Fruit fly (Drosophila melanogaster): ENCODE data around the gene CG32473.

CG32473 gene

dm6 chr3R:13305318-13305899 is 3.0 kb downstream of the CG32473 start (continued):
- TF ChIP-seq CG30020 (tag; optimal IDR thresholded peaks at IDR 0.05) (no peak), knrl (GFP tag; IDR thresholded peaks at IDR 0.05; ENCODE audit: partially characterized antibody) (no peak), sima (GFP tag; optimal IDR thresholded peaks at IDR 0.05) (no peak), BEAF-32 (GFP tag; optimal IDR thresholded peaks at IDR 0.05) (no peak), Chrac-16 (GFP tag; optimal IDR thresholded peaks at IDR 0.05) (no peak), pum (GFP tag; optimal IDR thresholded peaks at IDR 0.05) (no peak), CG11723 (GFP tag; optimal IDR thresholded peaks at IDR 0.05) (no peak), NK7.1 (GFP tag; optimal IDR thresholded peaks at IDR 0.05) (no peak), hbn (GFP tag; IDR thresholded peaks at IDR 0.05; ENCODE audit: partially characterized antibody) (no peak), yki (optimal IDR thresholded peaks at IDR 0.05) (no peak), jing (GFP tag; optimal IDR thresholded peaks at IDR 0.05) (no peak), Vsx1 (GFP tag; optimal IDR thresholded peaks at IDR 0.05) (no peak), CG2712 (tag; optimal IDR thresholded peaks at IDR 0.05) (peak; percentile 84), crc (GFP tag; optimal IDR thresholded peaks at IDR 0.05) (no peak), mld (GFP tag; IDR thresholded peaks at IDR 0.05; ENCODE audit: partially characterized antibody) (no peak), CG30431 (GFP tag; optimal IDR thresholded peaks at IDR 0.05) (no peak), ftz-f1 (GFP tag; optimal IDR thresholded peaks at IDR 0.05) (no peak), CG13296 (GFP tag; optimal IDR thresholded peaks at IDR 0.05) (no peak), org-1 (GFP tag; optimal IDR thresholded peaks at IDR 0.05) (peak; percentile 27), corto (GFP tag; optimal IDR thresholded peaks at IDR 0.05) (peak; percentile 17), scrt (GFP tag; optimal IDR thresholded peaks at IDR 0.05) (no peak), Sox100B (GFP tag; optimal IDR thresholded peaks at IDR 0.05) (peak; percentile 70), ci (GFP tag; IDR thresholded peaks at IDR 0.05) (no peak), tup (GFP tag; optimal IDR thresholded peaks at IDR 0.05) (no peak), Fer1 (GFP tag; optimal IDR thresholded peaks at IDR 0.05) (no peak), dati (GFP tag; IDR thresholded peaks at IDR 0.05) (no peak), Meics (GFP tag; optimal IDR thresholded peaks at IDR 0.05) (no peak), CG8089 (GFP tag; optimal IDR thresholded peaks at IDR 0.05) (no peak), CG9215 (GFP tag; IDR thresholded peaks at IDR 0.05) (no peak), Atf3 (GFP tag; optimal IDR thresholded peaks at IDR 0.05) (no peak), Side (GFP tag; optimal IDR thresholded peaks at IDR 0.05) (no peak), CG15011 (GFP tag; optimal IDR thresholded peaks at IDR 0.05) (no peak), cad (GFP tag; optimal IDR thresholded peaks at IDR 0.05) (no peak), CG12769 (tag; optimal IDR thresholded peaks at IDR 0.05) (no peak), cg (GFP tag; optimal IDR thresholded peaks at IDR 0.05) (no peak), mirr (GFP tag; optimal IDR thresholded peaks at IDR 0.05) (no peak), salm (tag; optimal IDR thresholded peaks at IDR 0.05) (no peak), pnt (GFP tag; optimal IDR thresholded peaks at IDR 0.05) (no peak), gce (GFP tag; IDR thresholded peaks at IDR 0.05) (no peak), CG6254 (GFP tag; optimal IDR thresholded peaks at IDR 0.05) (peak; percentile 52), vfl (GFP tag; optimal IDR thresholded peaks at IDR 0.05) (no peak), D (optimal IDR thresholded peaks at IDR 0.05) (no peak), D (GFP tag; optimal IDR thresholded peaks at IDR 0.05) (peak; percentile 59), emc (GFP tag; optimal IDR thresholded peaks at IDR 0.05) (no peak), Rfx (GFP tag; IDR thresholded peaks at IDR 0.05) (no peak), CG31365 (tag; optimal IDR thresholded peaks at IDR 0.05) (no peak), eyg (GFP tag; optimal IDR thresholded peaks at IDR 0.05) (no peak), onecut (GFP tag; IDR thresholded peaks at IDR 0.05) (no peak), CG33213 (GFP tag; optimal IDR thresholded peaks at IDR 0.05) (no peak), CG15073 (GFP tag; optimal IDR thresholded peaks at IDR 0.05) (no peak), CG3065 (GFP tag; optimal IDR thresholded peaks at IDR 0.05) (no peak), TFAM (GFP tag; optimal IDR thresholded peaks at IDR 0.05) (no peak)
